Worm (Caenorhabditis elegans) whole organism, L4 larva: Measurements from ENCODE around the gene F33G12.6.

Source experiments
- ZK546.5 ChIP-seq, 2 experiments: sonication (generic microtip); optimal IDR thresholded peaks; 2 replicates each; lab custom pipeline; 2017; ENCODE audit warnings: missing biosample characterization in 2 of 2, missing genetic modification characterization in 2 of 2
- attf-4 ChIP-seq: sonication (generic microtip); optimal IDR thresholded peaks from 3 replicates; lab custom pipeline; 2017; ENCODE audit warnings: missing biosample characterization, missing genetic modification characterization
- ceh-28 ChIP-seq: fragments of 150-350 bp; optimal IDR thresholded peaks from 2 replicates; lab custom pipeline; 2014; ENCODE audit warnings: missing biosample characterization, missing genetic modification reagents, missing genetic modification characterization
- ceh-82 ChIP-seq: sonication (generic microtip); optimal IDR thresholded peaks from 2 replicates; lab custom pipeline; 2017; ENCODE audit warnings: missing biosample characterization, missing genetic modification characterization
- dmd-6 ChIP-seq: fragments of 200-800 bp; sonication (Bioruptor generic); IDR thresholded peaks from 2 replicates; pipeline ENCODE4 v1.3.6; 2022; ENCODE audit warnings: missing genetic modification reagents, missing genetic modification characterization, missing compliant biosample characterization
- lim-7 ChIP-seq: fragments of 200-800 bp; sonication (Bioruptor generic); IDR thresholded peaks from 2 replicates; pipeline ENCODE4 v1.3.6; 2022; ENCODE audit warnings: missing genetic modification characterization, missing compliant biosample characterization
- spr-1 ChIP-seq: sonication (generic microtip); optimal IDR thresholded peaks from 2 replicates; lab custom pipeline; 2016; ENCODE audit warnings: mild to moderate bottlenecking, missing genetic modification characterization, missing compliant biosample characterization
- zag-1 ChIP-seq: fragments of 150-350 bp; optimal IDR thresholded peaks from 2 replicates; lab custom pipeline; 2014; ENCODE audit warnings: missing biosample characterization, missing genetic modification characterization
- ztf-11 ChIP-seq: fragments of 150-350 bp; optimal IDR thresholded peaks from 2 replicates; lab custom pipeline; 2014; ENCODE audit warnings: missing biosample characterization, missing genetic modification characterization

- TF ChIP-seq ceh-28 (no peak), attf-4 (tag; lab: Kevin White, UChicago) (no peak), spr-1 (no peak), ZK546.5 (tag; optimal IDR thresholded peaks at IDR 0.05; lab: Kevin White, UChicago) (no peak), zag-1 (tag; lab: Kevin White, UChicago) (no peak), dmd-6 (no peak), ceh-82 (no peak), ztf-11 (tag; lab: Kevin White, UChicago) (no peak), lim-7 (no peak)
These were observed 13.6 kb upstream of the F33G12.6 start, which contains the start of gene lrr-1 for ce11 chrII:5036128-5036527.
